Fruit fly (Drosophila melanogaster) whole organism, embryonic: ENCODE data around the gene Fnta.
A peak's percentile ranks its signal among the peaks of the same experiment; 100 is the strongest.

Source experiments
- BEAF-32 ChIP-seq: fragments of 200-800 bp; sonication (Bioruptor generic); optimal IDR thresholded peaks from 3 replicates; lab custom pipeline; 2017; ENCODE audit warnings: missing biosample characterization, missing genetic modification characterization, mild to moderate bottlenecking, moderate library complexity, missing genetic modification reagents
- CG10209 ChIP-seq: fragments of 200-800 bp; sonication (Bioruptor generic); optimal IDR thresholded peaks from 3 replicates; lab custom pipeline; 2017; ENCODE audit warnings: missing biosample characterization, mild to moderate bottlenecking, missing genetic modification characterization, missing genetic modification reagents
- CG10267 ChIP-seq: fragments of 200-800 bp; sonication (Bioruptor generic); optimal IDR thresholded peaks from 2 replicates; lab custom pipeline; 2018; ENCODE audit warnings: missing biosample characterization, mild to moderate bottlenecking, missing genetic modification characterization, moderate library complexity
- CG10321 ChIP-seq: fragments of 200-800 bp; sonication (Bioruptor generic); IDR thresholded peaks from 2 replicates; pipeline ENCODE4 v1.3.6; 2022; ENCODE audit warnings: missing biosample characterization, missing genetic modification characterization
- CG10366 ChIP-seq: fragments of 200-800 bp; sonication (Bioruptor generic); IDR thresholded peaks from 2 replicates; pipeline ENCODE4 v1.3.6; 2022; ENCODE audit warnings: missing biosample characterization, missing genetic modification characterization
- CG11456 ChIP-seq: fragments of 200-800 bp; sonication (Bioruptor generic); IDR thresholded peaks from 3 replicates; pipeline ENCODE4 v1.3.6; 2022; ENCODE audit warnings: missing biosample characterization, missing genetic modification characterization
- CG11695 ChIP-seq: fragments of 200-800 bp; sonication (Bioruptor generic); IDR thresholded peaks from 3 replicates; pipeline ENCODE4 v1.3.6; 2022; ENCODE audit warnings: missing biosample characterization, missing genetic modification characterization
- CG13123 ChIP-seq: fragments of 200-800 bp; sonication (Bioruptor generic); optimal IDR thresholded peaks from 2 replicates; lab custom pipeline; 2016; ENCODE audit warnings: missing biosample characterization, missing genetic modification characterization
- CG13775 ChIP-seq: fragments of 200-800 bp; sonication (Bioruptor generic); optimal IDR thresholded peaks from 3 replicates; lab custom pipeline; 2017; ENCODE audit warnings: missing biosample characterization, mild to moderate bottlenecking, missing genetic modification characterization
- CG14014 ChIP-seq: fragments of 200-800 bp; sonication (Bioruptor generic); IDR thresholded peaks from 2 replicates; pipeline ENCODE4 v1.3.6; 2022; ENCODE audit warnings: missing biosample characterization, missing genetic modification characterization
- CG14710 ChIP-seq: fragments of 200-800 bp; sonication (Bioruptor generic); optimal IDR thresholded peaks from 3 replicates; lab custom pipeline; 2019; ENCODE audit warnings: missing biosample characterization, mild to moderate bottlenecking, missing genetic modification characterization, moderate library complexity
- CG14860 ChIP-seq: fragments of 200-800 bp; sonication (Bioruptor generic); IDR thresholded peaks from 3 replicates; pipeline ENCODE4 v1.3.6; 2022; ENCODE audit warnings: missing biosample characterization, missing genetic modification characterization; ENCODE audit not compliant: partially characterized antibody
- CG15514 ChIP-seq: fragments of 200-800 bp; sonication (Bioruptor generic); optimal IDR thresholded peaks from 3 replicates; lab custom pipeline; 2017; ENCODE audit warnings: missing biosample characterization, missing genetic modification characterization, mild to moderate bottlenecking, moderate library complexity, missing genetic modification reagents
- CG17612 ChIP-seq: fragments of 200-800 bp; sonication (Bioruptor generic); IDR thresholded peaks from 2 replicates; pipeline ENCODE4 v1.3.6; 2022; ENCODE audit warnings: missing biosample characterization, missing genetic modification characterization
- CG1792 ChIP-seq: fragments of 200-800 bp; sonication (Bioruptor generic); optimal IDR thresholded peaks from 2 replicates; lab custom pipeline; 2016; ENCODE audit warnings: missing biosample characterization, missing genetic modification characterization
- CG2129 ChIP-seq: fragments of 200-800 bp; sonication (Bioruptor generic); IDR thresholded peaks from 2 replicates; pipeline ENCODE4 v1.3.6; 2022; ENCODE audit warnings: missing biosample characterization, missing genetic modification characterization; ENCODE audit not compliant: partially characterized antibody
- CG42726 ChIP-seq: fragments of 200-800 bp; sonication (Bioruptor generic); IDR thresholded peaks from 2 replicates; pipeline ENCODE4 v1.3.6; 2022; ENCODE audit warnings: missing biosample characterization, missing genetic modification characterization; ENCODE audit not compliant: partially characterized antibody
- CG4617 ChIP-seq: fragments of 200-800 bp; sonication (Bioruptor generic); optimal IDR thresholded peaks from 3 replicates; lab custom pipeline; 2016; ENCODE audit warnings: missing biosample characterization, missing genetic modification characterization, borderline replicate concordance
- CG4854 ChIP-seq: fragments of 200-800 bp; sonication (Bioruptor generic); optimal IDR thresholded peaks from 2 replicates; lab custom pipeline; 2016; ENCODE audit warnings: missing biosample characterization, missing genetic modification characterization, inconsistent platforms
- CG7928 ChIP-seq: fragments of 200-800 bp; sonication (Bioruptor generic); optimal IDR thresholded peaks from 2 replicates; lab custom pipeline; 2017; ENCODE audit warnings: missing biosample characterization, mild to moderate bottlenecking, missing genetic modification characterization
- CG8388 ChIP-seq: fragments of 200-800 bp; sonication (Bioruptor generic); optimal IDR thresholded peaks from 2 replicates; lab custom pipeline; 2019; ENCODE audit warnings: missing biosample characterization, mild to moderate bottlenecking, missing genetic modification characterization, moderate library complexity
- CG9797 ChIP-seq: fragments of 200-800 bp; sonication (Bioruptor generic); optimal IDR thresholded peaks from 3 replicates; lab custom pipeline; 2018; ENCODE audit warnings: missing biosample characterization, mild to moderate bottlenecking, missing genetic modification characterization
- HLH54F ChIP-seq: fragments of 200-800 bp; sonication (Bioruptor generic); optimal IDR thresholded peaks from 3 replicates; lab custom pipeline; 2016; ENCODE audit warnings: missing biosample characterization, missing genetic modification characterization
- Hr3 ChIP-seq: fragments of 200-800 bp; sonication (Bioruptor generic); optimal IDR thresholded peaks from 3 replicates; lab custom pipeline; 2016; ENCODE audit warnings: missing biosample characterization, missing genetic modification characterization
- MESR4 ChIP-seq: fragments of 200-800 bp; sonication (Bioruptor generic); optimal IDR thresholded peaks from 2 replicates; lab custom pipeline; 2018; ENCODE audit warnings: missing biosample characterization, mild to moderate bottlenecking, missing genetic modification characterization, moderate library complexity
- Med ChIP-seq: fragments of 200-800 bp; sonication (Bioruptor generic); peaks from one replicate; lab custom pipeline; 2016; ENCODE audit warnings: missing biosample characterization, missing genetic modification characterization, mild to moderate bottlenecking, inconsistent platforms, moderate library complexity
- NfI ChIP-seq: fragments of 200-800 bp; sonication (Bioruptor generic); optimal IDR thresholded peaks from 3 replicates; lab custom pipeline; 2018; ENCODE audit warnings: missing biosample characterization, mild to moderate bottlenecking, missing genetic modification characterization, moderate library complexity
- Opbp ChIP-seq: fragments of 200-800 bp; sonication (Bioruptor generic); IDR thresholded peaks from 3 replicates; pipeline ENCODE4 v1.3.6; 2022; ENCODE audit warnings: missing biosample characterization, missing genetic modification characterization; ENCODE audit not compliant: partially characterized antibody
- YL-1 ChIP-seq: fragments of 200-800 bp; sonication (Bioruptor generic); optimal IDR thresholded peaks from 3 replicates; lab custom pipeline; 2017; ENCODE audit warnings: missing biosample characterization, mild to moderate bottlenecking, missing genetic modification characterization
- al ChIP-seq: fragments of 200-800 bp; sonication (Bioruptor generic); IDR thresholded peaks from 2 replicates; pipeline ENCODE4 v1.3.6; 2022; ENCODE audit warnings: missing biosample characterization, missing genetic modification characterization
- ato ChIP-seq: fragments of 200-800 bp; sonication (Bioruptor generic); IDR thresholded peaks from 2 replicates; pipeline ENCODE4 v1.3.6; 2022; ENCODE audit warnings: missing biosample characterization, missing genetic modification characterization; ENCODE audit not compliant: partially characterized antibody
- bbx ChIP-seq: fragments of 200-800 bp; sonication (Bioruptor generic); IDR thresholded peaks from 2 replicates; pipeline ENCODE4 v1.3.6; 2022; ENCODE audit warnings: missing biosample characterization, missing genetic modification characterization; ENCODE audit not compliant: partially characterized antibody
- bowl ChIP-seq: fragments of 200-800 bp; sonication (Bioruptor generic); IDR thresholded peaks from 2 replicates; pipeline ENCODE4 v1.3.6; 2022; ENCODE audit warnings: missing biosample characterization, missing genetic modification characterization
- chinmo ChIP-seq: fragments of 200-800 bp; sonication (Bioruptor generic); IDR thresholded peaks from 4 replicates; pipeline ENCODE4 v1.3.6; 2022; ENCODE audit warnings: missing biosample characterization, missing genetic modification characterization; ENCODE audit not compliant: partially characterized antibody
- exex ChIP-seq: fragments of 200-800 bp; sonication (Bioruptor generic); optimal IDR thresholded peaks from 4 replicates; lab custom pipeline; 2018; ENCODE audit warnings: missing biosample characterization, mild to moderate bottlenecking, missing genetic modification characterization, moderate library complexity
- gcm ChIP-seq: fragments of 200-800 bp; sonication (Bioruptor generic); optimal IDR thresholded peaks from 2 replicates; lab custom pipeline; 2019; ENCODE audit warnings: missing biosample characterization, mild to moderate bottlenecking, missing genetic modification characterization, moderate library complexity
- gt ChIP-seq: fragments of 200-800 bp; sonication (Bioruptor generic); IDR thresholded peaks from 2 replicates; pipeline ENCODE4 v1.3.6; 2022; ENCODE audit warnings: missing biosample characterization, missing genetic modification characterization
- inv ChIP-seq: fragments of 200-800 bp; sonication (Bioruptor generic); IDR thresholded peaks from 2 replicates; pipeline ENCODE4 v1.3.6; 2022; ENCODE audit warnings: missing biosample characterization, missing genetic modification characterization; ENCODE audit not compliant: partially characterized antibody
- jumu ChIP-seq: fragments of 200-800 bp; sonication (Bioruptor generic); optimal IDR thresholded peaks from 3 replicates; lab custom pipeline; 2016; ENCODE audit warnings: missing biosample characterization, missing genetic modification characterization
- lab ChIP-seq: fragments of 200-800 bp; sonication (Bioruptor generic); optimal IDR thresholded peaks from 3 replicates; lab custom pipeline; 2017; ENCODE audit warnings: missing biosample characterization, missing genetic modification characterization, mild to moderate bottlenecking, moderate library complexity, missing genetic modification reagents
- luna ChIP-seq: fragments of 200-800 bp; sonication (Bioruptor generic); optimal IDR thresholded peaks from 2 replicates; lab custom pipeline; 2016; ENCODE audit warnings: missing biosample characterization, missing genetic modification characterization
- mirr ChIP-seq: fragments of 200-800 bp; sonication (Bioruptor generic); optimal IDR thresholded peaks from 3 replicates; lab custom pipeline; 2018; ENCODE audit warnings: missing biosample characterization, mild to moderate bottlenecking, missing genetic modification characterization
- pzg ChIP-seq: fragments of 200-800 bp; sonication (Bioruptor generic); optimal IDR thresholded peaks from 3 replicates; lab custom pipeline; 2018; ENCODE audit warnings: missing biosample characterization, mild to moderate bottlenecking, missing genetic modification characterization, moderate library complexity
- salm ChIP-seq: fragments of 200-800 bp; sonication (Bioruptor generic); optimal IDR thresholded peaks from 2 replicates; lab custom pipeline; 2018; ENCODE audit warnings: missing biosample characterization, mild to moderate bottlenecking, missing genetic modification characterization
- sima ChIP-seq: fragments of 200-800 bp; sonication (Bioruptor generic); optimal IDR thresholded peaks from 2 replicates; lab custom pipeline; 2016; ENCODE audit warnings: missing biosample characterization, missing genetic modification characterization
- sna ChIP-seq: fragments of 200-800 bp; sonication (Bioruptor generic); IDR thresholded peaks from 2 replicates; pipeline ENCODE4 v1.3.6; 2022; ENCODE audit warnings: missing biosample characterization, missing genetic modification characterization; ENCODE audit not compliant: partially characterized antibody
- ssp ChIP-seq: fragments of 200-800 bp; sonication (Bioruptor generic); IDR thresholded peaks from 2 replicates; pipeline ENCODE4 v1.3.6; 2022; ENCODE audit warnings: missing biosample characterization, missing genetic modification characterization
- tna ChIP-seq: fragments of 200-800 bp; sonication (Bioruptor generic); IDR thresholded peaks from 2 replicates; pipeline ENCODE4 v1.3.6; 2022; ENCODE audit warnings: missing biosample characterization, missing genetic modification characterization; ENCODE audit not compliant: partially characterized antibody
- zen ChIP-seq: fragments of 200-800 bp; sonication (Bioruptor generic); optimal IDR thresholded peaks from 3 replicates; lab custom pipeline; 2018; ENCODE audit warnings: missing biosample characterization, mild to moderate bottlenecking, missing genetic modification characterization, moderate library complexity

Fnta gene

dm6 chr2L:4830490-4830889, at the start of gene Fnta (continued):
- TF ChIP-seq lab (GFP tag; lab: Kevin White, UChicago) = no peak
- peak; percentile 81; the same call in 2 of the 3 replicates for TF ChIP-seq CG14860 (GFP tag; lab: Robert Waterston, UW)
- peak; percentile 46; the same call in 1 of the 4 replicates for TF ChIP-seq chinmo
- no peak for TF ChIP-seq luna
- TF ChIP-seq CG14014 (GFP tag; lab: Robert Waterston, UW) = no peak
- TF ChIP-seq tna = peak; percentile 97
- TF ChIP-seq ato = peak; percentile 97
- TF ChIP-seq HLH54F (GFP tag; lab: Kevin White, UChicago) = no peak
- TF ChIP-seq al = no peak
- TF ChIP-seq CG10321 (GFP tag; lab: Robert Waterston, UW) = no peak
- no peak for TF ChIP-seq CG10209 (GFP tag; lab: Kevin White, UChicago)
- TF ChIP-seq CG1792 = no peak
- TF ChIP-seq zen (tag; lab: Kevin White, UChicago) = no peak
- TF ChIP-seq CG10366 (GFP tag; lab: Robert Waterston, UW) = no peak
- TF ChIP-seq CG13123 = no peak
- no peak for TF ChIP-seq CG13775 (GFP tag; lab: Kevin White, UChicago)
- TF ChIP-seq Hr3 (GFP tag; lab: Kevin White, UChicago) = no peak
- TF ChIP-seq YL-1 = peak; percentile 19
- TF ChIP-seq MESR4 = peak; percentile 66
- no peak for TF ChIP-seq CG4854 (GFP tag; lab: Kevin White, UChicago)
- no peak for TF ChIP-seq mirr (GFP tag; lab: Kevin White, UChicago)
- TF ChIP-seq bowl (GFP tag; lab: Robert Waterston, UW) = no peak
- TF ChIP-seq CG42726 = no peak; the same call in 1 of the 2 replicates
- no peak for TF ChIP-seq jumu (GFP tag; lab: Kevin White, UChicago)
- peak; percentile 18 for TF ChIP-seq CG14710 (tag; lab: Kevin White, UChicago)
- TF ChIP-seq NfI = no peak
- TF ChIP-seq BEAF-32 (GFP tag; lab: Kevin White, UChicago) = peak; percentile 54
- no peak for TF ChIP-seq gt
- no peak for TF ChIP-seq exex
- TF ChIP-seq Med (GFP tag; lab: Kevin White, UChicago) = peak; percentile 8
- peak; percentile 29 for TF ChIP-seq CG10267
- peak; percentile 21 for TF ChIP-seq CG4617 (GFP tag; lab: Kevin White, UChicago)
- TF ChIP-seq CG11695 (GFP tag; lab: Robert Waterston, UW) = 0 out of 3 replicates have a peak, but pooled peaks have one; percentile 22
- peak; percentile 24; the same call in 1 of the 2 replicates for TF ChIP-seq CG2129 (GFP tag; lab: Robert Waterston, UW)
- TF ChIP-seq gcm = peak; percentile 51
- peak; percentile 47 for TF ChIP-seq pzg
- TF ChIP-seq CG8388 (GFP tag; lab: Kevin White, UChicago) = no peak
- no peak for TF ChIP-seq sima (GFP tag; lab: Kevin White, UChicago)
- TF ChIP-seq CG9797 (GFP tag; lab: Kevin White, UChicago) = peak; percentile 26
- peak; percentile 96 for TF ChIP-seq bbx
- TF ChIP-seq CG7928 (GFP tag; lab: Kevin White, UChicago) = no peak
- peak; percentile 35 for TF ChIP-seq CG15514 (GFP tag; lab: Kevin White, UChicago)
- peak; percentile 89 for TF ChIP-seq sna (GFP tag; lab: Robert Waterston, UW)
- no peak for TF ChIP-seq ssp
- no peak for TF ChIP-seq CG17612 (GFP tag; lab: Robert Waterston, UW)
- TF ChIP-seq CG11456 (GFP tag; lab: Robert Waterston, UW) = no peak
- peak; percentile 93; the same call in 2 of the 3 replicates for TF ChIP-seq Opbp (GFP tag; lab: Robert Waterston, UW)
- peak; percentile 36 for TF ChIP-seq inv (GFP tag; lab: Robert Waterston, UW)
- TF ChIP-seq salm = no peak
